Worm (Caenorhabditis elegans) whole organism, L3 larva: ENCODE measurements around the gene R04D3.4.

Source experiments
- ama-1 ChIP-seq: fragments of 150-350 bp; optimal IDR thresholded peaks from 2 replicates; lab custom pipeline; 2018
- ceh-82 ChIP-seq: fragments of 150-350 bp; optimal IDR thresholded peaks from 2 replicates; lab custom pipeline; 2014; ENCODE audit warnings: missing biosample characterization, missing genetic modification characterization
- elt-2 ChIP-seq: sonication (generic microtip); optimal IDR thresholded peaks from 2 replicates; lab custom pipeline; 2016; ENCODE audit warnings: missing genetic modification reagents, mild to moderate bottlenecking, missing genetic modification characterization, missing compliant biosample characterization
- fos-1 ChIP-seq: fragments of 150-350 bp; optimal IDR thresholded peaks from 2 replicates; lab custom pipeline; 2014; ENCODE audit warnings: missing biosample characterization, missing genetic modification characterization
- jun-1 ChIP-seq: fragments of 150-350 bp; optimal IDR thresholded peaks from 2 replicates; lab custom pipeline; 2014; ENCODE audit warnings: missing biosample characterization, missing genetic modification reagents, missing genetic modification characterization
- nhr-11 ChIP-seq: fragments of 150-350 bp; optimal IDR thresholded peaks from 2 replicates; lab custom pipeline; 2014; ENCODE audit warnings: missing biosample characterization, missing genetic modification characterization
- nhr-12 ChIP-seq: fragments of 150-350 bp; optimal IDR thresholded peaks from 2 replicates; lab custom pipeline; 2014; ENCODE audit warnings: missing biosample characterization, missing genetic modification characterization
- nhr-28 ChIP-seq: fragments of 150-350 bp; optimal IDR thresholded peaks from 2 replicates; lab custom pipeline; 2014; ENCODE audit warnings: missing biosample characterization, missing genetic modification characterization
- nhr-43 ChIP-seq: sonication (generic microtip); optimal IDR thresholded peaks from 2 replicates; lab custom pipeline; 2016; ENCODE audit warnings: mild to moderate bottlenecking, missing genetic modification characterization, missing compliant biosample characterization; ENCODE audit not compliant: poor library complexity, severe bottlenecking
- nhr-76 ChIP-seq: fragments of 150-350 bp; sonication (generic microtip); optimal IDR thresholded peaks from 5 replicates; lab custom pipeline; 2014; ENCODE audit warnings: missing biosample characterization, missing genetic modification characterization
- pha-4 ChIP-seq: fragments of 150-350 bp; optimal IDR thresholded peaks from 2 replicates; lab custom pipeline; 2014; ENCODE audit warnings: missing biosample characterization, missing genetic modification reagents, missing genetic modification characterization
- unc-39 ChIP-seq: sonication (generic microtip); optimal IDR thresholded peaks from 4 replicates; lab custom pipeline; 2017; ENCODE audit warnings: missing biosample characterization, missing genetic modification characterization
- unc-62 ChIP-seq: fragments of 150-350 bp; sonication (generic microtip); optimal IDR thresholded peaks from 4 replicates; lab custom pipeline; 2014; ENCODE audit warnings: missing biosample characterization, missing genetic modification reagents, missing genetic modification characterization

DNA sequence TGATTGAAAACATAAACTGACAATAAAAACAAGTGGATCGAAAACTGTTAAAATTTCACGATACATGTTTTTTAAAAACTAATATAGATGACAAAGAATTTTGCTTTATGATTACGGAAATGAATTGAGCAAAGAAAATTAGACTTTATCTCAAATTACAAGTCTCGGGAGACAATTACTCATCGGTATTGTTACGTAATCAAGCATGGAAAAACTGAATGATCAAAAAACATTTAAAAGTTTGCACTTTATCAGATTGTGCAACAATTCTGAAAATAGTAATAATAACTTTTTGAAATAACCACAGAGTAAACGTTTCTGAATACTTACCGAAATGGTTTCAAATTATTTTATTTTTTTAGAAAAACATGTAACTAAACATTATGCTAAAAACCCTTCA is 17.2 kb upstream of the R04D3.4 start, which contains the start of gene srd-43:
- TF ChIP-seq nhr-43 (tag; lab: Kevin White, UChicago): no peak
- no peak for TF ChIP-seq nhr-28 (tag; lab: Kevin White, UChicago)
- no peak for TF ChIP-seq ama-1 (lab: Kevin White, UChicago)
- no peak for TF ChIP-seq jun-1 (tag; lab: Kevin White, UChicago)
- TF ChIP-seq unc-62 (GFP tag; lab: Kevin White, UChicago): no peak
- TF ChIP-seq unc-39 (tag; lab: Kevin White, UChicago): no peak
- no peak for TF ChIP-seq ceh-82 (tag; lab: Kevin White, UChicago)
- TF ChIP-seq fos-1 (tag; lab: Kevin White, UChicago): no peak
- no peak for TF ChIP-seq nhr-12 (tag; lab: Kevin White, UChicago)
- no peak for TF ChIP-seq pha-4 (tag; lab: Kevin White, UChicago)
- TF ChIP-seq nhr-11 (tag; lab: Kevin White, UChicago): no peak
- TF ChIP-seq nhr-76 (tag; lab: Kevin White, UChicago): no peak
- TF ChIP-seq elt-2 (tag; lab: Kevin White, UChicago): no peak
